Worm (Caenorhabditis elegans) whole organism, L2 larva: ENCODE measurements around the gene gna-1.

Experiments used
- ama-1 ChIP-seq: fragments of 150-350 bp; optimal IDR thresholded peaks from 2 replicates; lab custom pipeline; 2018; ENCODE audit warnings: inconsistent platforms
- ceh-16 ChIP-seq: fragments of 150-350 bp; optimal IDR thresholded peaks from 2 replicates; lab custom pipeline; 2014; ENCODE audit warnings: missing biosample characterization, missing genetic modification characterization
- elt-3 ChIP-seq: sonication (generic microtip); optimal IDR thresholded peaks from 2 replicates; lab custom pipeline; 2017; ENCODE audit warnings: missing biosample characterization, missing genetic modification characterization
- fos-1 ChIP-seq: fragments of 150-350 bp; optimal IDR thresholded peaks from 2 replicates; lab custom pipeline; 2014; ENCODE audit warnings: missing biosample characterization, missing genetic modification characterization
- lin-13 ChIP-seq: fragments of 150-350 bp; optimal IDR thresholded peaks from 2 replicates; lab custom pipeline; 2014; ENCODE audit warnings: missing biosample characterization, missing genetic modification reagents, missing genetic modification characterization
- nhr-6 ChIP-seq: fragments of 150-350 bp; optimal IDR thresholded peaks from 2 replicates; lab custom pipeline; 2014; ENCODE audit warnings: missing biosample characterization, missing genetic modification characterization
- peb-1 ChIP-seq: fragments of 150-350 bp; optimal IDR thresholded peaks from 2 replicates; lab custom pipeline; 2014; ENCODE audit warnings: missing biosample characterization, missing genetic modification characterization
- skn-1 ChIP-seq: sonication (generic microtip); optimal IDR thresholded peaks from 2 replicates; lab custom pipeline; 2017; ENCODE audit warnings: missing biosample characterization, missing genetic modification characterization
- unc-39 ChIP-seq: fragments of 150-350 bp; optimal IDR thresholded peaks from 2 replicates; lab custom pipeline; 2014; ENCODE audit warnings: missing biosample characterization, missing genetic modification characterization
- unc-62 ChIP-seq: fragments of 150-350 bp; optimal IDR thresholded peaks from 2 replicates; lab custom pipeline; 2014; ENCODE audit warnings: missing biosample characterization, missing genetic modification reagents, missing genetic modification characterization
- zag-1 ChIP-seq: fragments of 150-350 bp; optimal IDR thresholded peaks from 2 replicates; lab custom pipeline; 2014; ENCODE audit warnings: missing biosample characterization, missing genetic modification characterization
- ztf-11 ChIP-seq: sonication (generic microtip); optimal IDR thresholded peaks from 2 replicates; lab custom pipeline; 2017; ENCODE audit warnings: missing biosample characterization, missing genetic modification characterization

DNA sequence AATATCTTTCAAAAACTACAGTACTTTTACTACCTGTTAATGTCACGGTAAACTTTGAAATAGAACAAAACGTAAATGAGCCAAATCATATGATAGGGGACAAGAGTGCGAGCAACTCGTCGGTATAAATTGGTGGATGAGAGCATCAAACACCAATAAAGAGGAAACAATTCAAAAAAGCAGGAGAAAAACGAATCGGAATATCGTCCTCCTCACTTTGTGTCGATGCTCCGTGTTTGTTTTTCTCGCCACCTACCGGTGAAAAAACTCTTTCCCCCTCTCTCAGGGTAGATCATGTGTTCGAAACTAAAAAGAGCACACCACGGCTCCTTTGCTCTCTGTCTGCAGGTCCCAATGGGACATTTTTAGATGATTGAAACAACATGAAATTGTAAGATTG lies 8.1 kb upstream of the gna-1 start:
- TF ChIP-seq nhr-6 (no peak), unc-62 (GFP tag; lab: Kevin White, UChicago) (no peak), fos-1 (tag; lab: Kevin White, UChicago) (no peak), ztf-11 (no peak), unc-39 (tag; lab: Kevin White, UChicago) (no peak), zag-1 (tag; lab: Kevin White, UChicago) (no peak), ceh-16 (no peak), peb-1 (tag; lab: Kevin White, UChicago) (no peak), skn-1 (no peak), ama-1 (lab: Kevin White, UChicago) (no peak), elt-3 (tag; lab: Kevin White, UChicago) (no peak), lin-13 (GFP tag; lab: Kevin White, UChicago) (no peak)
